Worm (Caenorhabditis elegans) whole organism, late embryonic: Measurements from ENCODE around the gene F38H4.6.

Experiments
- F13H6.1 ChIP-seq: sonication (generic microtip); optimal IDR thresholded peaks from 2 replicates; lab custom pipeline; 2016; ENCODE audit warnings: missing genetic modification characterization, missing compliant biosample characterization
- K02D7.2 ChIP-seq: sonication (generic microtip); optimal IDR thresholded peaks from 2 replicates; lab custom pipeline; 2017; ENCODE audit warnings: mild to moderate bottlenecking, missing genetic modification characterization, missing compliant biosample characterization
- K09A11.1 ChIP-seq: sonication (generic microtip); optimal IDR thresholded peaks from 2 replicates; lab custom pipeline; 2017; ENCODE audit warnings: antibody characterized with exemption, mild to moderate bottlenecking, missing genetic modification characterization, missing compliant biosample characterization; ENCODE audit not compliant: insufficient read depth
- T23F11.4 ChIP-seq: fragments of 200-800 bp; sonication (Bioruptor generic); optimal IDR thresholded peaks from 2 replicates; lab custom pipeline; 2018; ENCODE audit warnings: mild to moderate bottlenecking, missing genetic modification characterization, missing compliant biosample characterization
- ceh-14 ChIP-seq: sonication (generic microtip); optimal IDR thresholded peaks from 2 replicates; lab custom pipeline; 2016; ENCODE audit warnings: missing genotype, missing genetic modification characterization, missing compliant biosample characterization
- ceh-19 ChIP-seq: fragments of 200-800 bp; sonication (Bioruptor generic); optimal IDR thresholded peaks from 2 replicates; lab custom pipeline; 2018; ENCODE audit warnings: mild to moderate bottlenecking, missing genetic modification characterization, missing compliant biosample characterization
- ceh-24 ChIP-seq: sonication (generic microtip); optimal IDR thresholded peaks from 2 replicates; lab custom pipeline; 2016; ENCODE audit warnings: mild to moderate bottlenecking, missing genetic modification characterization, missing compliant biosample characterization
- ceh-30 ChIP-seq: fragments of 150-350 bp; optimal IDR thresholded peaks from 2 replicates; lab custom pipeline; 2014; ENCODE audit warnings: missing biosample characterization, missing genetic modification characterization
- ceh-31 ChIP-seq: sonication (generic microtip); optimal IDR thresholded peaks from 2 replicates; lab custom pipeline; 2016; ENCODE audit warnings: missing genetic modification characterization, missing compliant biosample characterization
- ceh-34 ChIP-seq: sonication (generic microtip); optimal IDR thresholded peaks from 2 replicates; lab custom pipeline; 2016; ENCODE audit warnings: mild to moderate bottlenecking, missing genetic modification characterization, missing compliant biosample characterization
- ceh-45 ChIP-seq: fragments of 200-800 bp; sonication (Bioruptor generic); IDR thresholded peaks from 2 replicates; pipeline ENCODE4 v1.3.6; 2022; ENCODE audit warnings: missing genetic modification reagents, missing genetic modification characterization, missing compliant biosample characterization
- ceh-9 ChIP-seq: sonication (generic microtip); optimal IDR thresholded peaks from 2 replicates; lab custom pipeline; 2016; ENCODE audit warnings: mild to moderate bottlenecking, missing genetic modification characterization, inconsistent platforms, missing compliant biosample characterization
- che-1 ChIP-seq: sonication (generic microtip); optimal IDR thresholded peaks from 2 replicates; lab custom pipeline; 2016; ENCODE audit warnings: mild to moderate bottlenecking, missing genetic modification characterization, missing compliant biosample characterization
- dmd-4 ChIP-seq: sonication (generic microtip); optimal IDR thresholded peaks from 2 replicates; lab custom pipeline; 2016; ENCODE audit warnings: borderline replicate concordance, missing genetic modification characterization, missing compliant biosample characterization
- dve-1 ChIP-seq: sonication (generic microtip); optimal IDR thresholded peaks from 2 replicates; lab custom pipeline; 2017; ENCODE audit warnings: antibody characterized with exemption, mild to moderate bottlenecking, missing genetic modification characterization, missing compliant biosample characterization
- elt-2 ChIP-seq: sonication (generic microtip); optimal IDR thresholded peaks from 2 replicates; lab custom pipeline; 2016; ENCODE audit warnings: missing genetic modification reagents, missing genetic modification characterization, missing compliant biosample characterization
- fax-1 ChIP-seq: sonication (generic microtip); optimal IDR thresholded peaks from 2 replicates; lab custom pipeline; 2016; ENCODE audit warnings: missing genotype, missing genetic modification characterization, missing compliant biosample characterization
- fkh-10 ChIP-seq: fragments of 150-350 bp; optimal IDR thresholded peaks from 2 replicates; lab custom pipeline; 2014; ENCODE audit warnings: missing biosample characterization, missing genetic modification reagents, missing genetic modification characterization
- gmeb-2 ChIP-seq: sonication (generic microtip); optimal IDR thresholded peaks from 2 replicates; lab custom pipeline; 2016; ENCODE audit warnings: missing genetic modification characterization, inconsistent platforms, missing compliant biosample characterization
- hlh-13 ChIP-seq: fragments of 200-800 bp; sonication (Bioruptor generic); optimal IDR thresholded peaks from 2 replicates; lab custom pipeline; 2018; ENCODE audit warnings: mild to moderate bottlenecking, missing genetic modification characterization, missing compliant biosample characterization
- hlh-15 ChIP-seq: sonication (generic microtip); optimal IDR thresholded peaks from 2 replicates; lab custom pipeline; 2016; ENCODE audit warnings: missing genetic modification characterization, missing compliant biosample characterization
- hlh-6 ChIP-seq: sonication (generic microtip); optimal IDR thresholded peaks from 2 replicates; lab custom pipeline; 2016; ENCODE audit warnings: missing genotype, missing genetic modification characterization, missing compliant biosample characterization
- hlh-8 ChIP-seq: sonication (generic microtip); optimal IDR thresholded peaks from 2 replicates; lab custom pipeline; 2016; ENCODE audit warnings: missing genotype, missing genetic modification characterization, missing compliant biosample characterization
- lin-11 ChIP-seq: fragments of 200-800 bp; sonication (Bioruptor generic); optimal IDR thresholded peaks from 2 replicates; lab custom pipeline; 2018; ENCODE audit warnings: mild to moderate bottlenecking, missing genetic modification characterization, missing compliant biosample characterization
- madf-2 ChIP-seq: sonication (generic microtip); optimal IDR thresholded peaks from 2 replicates; lab custom pipeline; 2017; ENCODE audit warnings: missing genetic modification characterization, missing compliant biosample characterization
- mec-3 ChIP-seq: sonication (generic microtip); optimal IDR thresholded peaks from 2 replicates; lab custom pipeline; 2016; ENCODE audit warnings: borderline replicate concordance, missing genetic modification characterization, missing compliant biosample characterization
- nfya-1 ChIP-seq: sonication (generic microtip); optimal IDR thresholded peaks from 2 replicates; lab custom pipeline; 2017; ENCODE audit warnings: missing genetic modification characterization, mild to moderate bottlenecking, missing compliant biosample characterization, antibody characterized with exemption, moderate library complexity
- nhr-11 ChIP-seq: fragments of 150-350 bp; optimal IDR thresholded peaks from 2 replicates; lab custom pipeline; 2014; ENCODE audit warnings: missing biosample characterization, missing genetic modification characterization
- pat-9 ChIP-seq: fragments of 200-800 bp; sonication (Bioruptor generic); optimal IDR thresholded peaks from 2 replicates; lab custom pipeline; 2018; ENCODE audit warnings: mild to moderate bottlenecking, missing genetic modification characterization, moderate library complexity, missing compliant biosample characterization
- pax-1 ChIP-seq: fragments of 150-350 bp; optimal IDR thresholded peaks from 2 replicates; lab custom pipeline; 2014; ENCODE audit warnings: missing biosample characterization, missing genetic modification characterization
- pha-2 ChIP-seq: sonication (generic microtip); optimal IDR thresholded peaks from 2 replicates; lab custom pipeline; 2017; ENCODE audit warnings: mild to moderate bottlenecking, missing genetic modification characterization, missing compliant biosample characterization
- pha-4 ChIP-seq: fragments of 150-350 bp; optimal IDR thresholded peaks from 2 replicates; lab custom pipeline; 2018; ENCODE audit warnings: missing biosample characterization, missing genetic modification reagents, missing genetic modification characterization
- pqm-1 ChIP-seq: sonication (generic microtip); optimal IDR thresholded peaks from 2 replicates; lab custom pipeline; 2016; ENCODE audit warnings: missing genetic modification characterization, missing compliant biosample characterization
- ref-2 ChIP-seq: sonication (generic microtip); optimal IDR thresholded peaks from 2 replicates; lab custom pipeline; 2016; ENCODE audit warnings: missing genetic modification characterization, missing compliant biosample characterization
- rnt-1 ChIP-seq: sonication (generic microtip); optimal IDR thresholded peaks from 2 replicates; lab custom pipeline; 2016; ENCODE audit warnings: missing genetic modification characterization, missing compliant biosample characterization
- sdc-2 ChIP-seq: sonication (generic microtip); optimal IDR thresholded peaks from 2 replicates; lab custom pipeline; 2016; ENCODE audit warnings: missing genotype, missing genetic modification characterization, missing compliant biosample characterization
- sox-2 ChIP-seq: fragments of 200-800 bp; sonication (Bioruptor generic); IDR thresholded peaks from 2 replicates; pipeline ENCODE4 v1.3.6; 2022; ENCODE audit warnings: missing genetic modification reagents, missing genetic modification characterization, missing compliant biosample characterization
- sox-4 ChIP-seq: sonication (generic microtip); optimal IDR thresholded peaks from 2 replicates; lab custom pipeline; 2017; ENCODE audit warnings: mild to moderate bottlenecking, missing genetic modification characterization, inconsistent platforms, missing compliant biosample characterization
- syd-9 ChIP-seq: sonication (generic microtip); optimal IDR thresholded peaks from 2 replicates; lab custom pipeline; 2016; ENCODE audit warnings: mild to moderate bottlenecking, missing genetic modification characterization, moderate library complexity, missing compliant biosample characterization
- tbx-7 ChIP-seq: sonication (generic microtip); optimal IDR thresholded peaks from 2 replicates; lab custom pipeline; 2016; ENCODE audit warnings: missing genotype, missing genetic modification characterization, missing compliant biosample characterization
- ttx-3 ChIP-seq: sonication (generic microtip); optimal IDR thresholded peaks from 2 replicates; lab custom pipeline; 2016; ENCODE audit warnings: missing genetic modification reagents, missing genetic modification characterization, missing compliant biosample characterization
- unc-3 ChIP-seq, 2 experiments: fragments of 200-800 bp in 1 of 2; sonication (Bioruptor generic) in 1 of 2; sonication (generic microtip) in 1 of 2; conservative IDR thresholded peaks in 1 of 2; optimal IDR thresholded peaks in 1 of 2; 2 replicates each; pipeline versions ENCODE4 v1.3.6 to Lab custom; 2016 to 2022; ENCODE audit warnings: missing compliant biosample characterization in 2 of 2, missing genetic modification characterization in 2 of 2, missing genetic modification reagents in 1 of 2
- unc-42 ChIP-seq: sonication (generic microtip); optimal IDR thresholded peaks from 2 replicates; lab custom pipeline; 2016; ENCODE audit warnings: missing genotype, missing genetic modification characterization, missing compliant biosample characterization
- unc-55 ChIP-seq: sonication (generic microtip); optimal IDR thresholded peaks from 2 replicates; lab custom pipeline; 2017; ENCODE audit warnings: missing biosample characterization, missing genetic modification reagents, missing genetic modification characterization
- zip-5 ChIP-seq: sonication (generic microtip); optimal IDR thresholded peaks from 2 replicates; lab custom pipeline; 2016; ENCODE audit warnings: missing genetic modification characterization, missing compliant biosample characterization
- ztf-16 ChIP-seq: sonication (generic microtip); optimal IDR thresholded peaks from 2 replicates; lab custom pipeline; 2017; ENCODE audit warnings: missing genetic modification characterization, missing compliant biosample characterization

The F38H4.6 gene

ce11 chrIV:11859995-11860605 is 12.4 kb upstream of the F38H4.6 start, which contains the start of gene mob-1:
TSS of gene mob-1 (plus strand) at chrIV:11860555.
- TF ChIP-seq K09A11.1 (tag; lab: Kevin White, UChicago) (no peak), syd-9 (tag; lab: Kevin White, UChicago) (no peak), fkh-10 (GFP tag; lab: Kevin White, UChicago) (no peak), unc-42 (tag; lab: Kevin White, UChicago) (no peak), sdc-2 (no peak), ceh-24 (tag; lab: Kevin White, UChicago) (no peak)

- TF ChIP-seq ref-2 (tag; lab: Kevin White, UChicago): no peak
- no peak for TF ChIP-seq nfya-1 (tag; lab: Kevin White, UChicago)
- TF ChIP-seq ceh-9: no peak
- no peak for TF ChIP-seq F13H6.1 (tag; lab: Kevin White, UChicago)
- TF ChIP-seq lin-11: no peak
- no peak for TF ChIP-seq ceh-19 (GFP tag; lab: Kevin White, UChicago)
- no peak for TF ChIP-seq ceh-34 (tag; lab: Kevin White, UChicago)
- TF ChIP-seq rnt-1 (tag; lab: Kevin White, UChicago): no peak
- TF ChIP-seq ceh-30: no peak
- TF ChIP-seq hlh-8 (tag; lab: Kevin White, UChicago): no peak
- no peak for TF ChIP-seq pha-2
- no peak for TF ChIP-seq unc-3 (GFP tag; conservative IDR thresholded peaks at IDR 0.05; lab: Robert Waterston, UW)
- TF ChIP-seq unc-3 (tag; optimal IDR thresholded peaks at IDR 0.05; lab: Kevin White, UChicago): no peak
- no peak for TF ChIP-seq hlh-15 (tag; lab: Kevin White, UChicago)
- no peak for TF ChIP-seq fkh-10 (GFP tag; lab: Kevin White, UChicago)
Measured at ce11 chrIV:11858142-11858541, 10.5 kb upstream of the F38H4.6 start, which contains the start of gene let-92. TSS of gene let-92 (plus strand) at chrIV:11858442.

ce11 chrIV:11857159-11857565 is 9.5 kb upstream of the F38H4.6 start:
- TF ChIP-seq ztf-16 (tag; lab: Kevin White, UChicago) (no peak), dmd-4 (tag; lab: Kevin White, UChicago) (peak; percentile 47), unc-3 (GFP tag; conservative IDR thresholded peaks at IDR 0.05; lab: Robert Waterston, UW) (no peak), unc-3 (tag; optimal IDR thresholded peaks at IDR 0.05; lab: Kevin White, UChicago) (no peak), fax-1 (tag; lab: Kevin White, UChicago) (peak; percentile 42), elt-2 (tag; lab: Kevin White, UChicago) (peak; percentile 8), pqm-1 (tag; lab: Kevin White, UChicago) (no peak), T23F11.4 (GFP tag; lab: Kevin White, UChicago) (peak; percentile 7), ceh-24 (tag; lab: Kevin White, UChicago) (no peak), ceh-45 (GFP tag; lab: Robert Waterston, UW) (no peak), hlh-6 (tag; lab: Kevin White, UChicago) (peak; percentile 44), nfya-1 (tag; lab: Kevin White, UChicago) (peak; percentile 98), gmeb-2 (no peak), madf-2 (tag; lab: Kevin White, UChicago) (no peak), tbx-7 (tag; lab: Kevin White, UChicago) (no peak), pax-1 (tag; lab: Kevin White, UChicago) (no peak), dve-1 (peak; percentile 61), hlh-13 (GFP tag; lab: Kevin White, UChicago) (no peak), unc-42 (tag; lab: Kevin White, UChicago) (peak; percentile 76), che-1 (tag; lab: Kevin White, UChicago) (no peak), pha-4 (tag; lab: Kevin White, UChicago) (no peak), unc-55 (GFP tag; lab: Kevin White, UChicago) (peak; percentile 93), ceh-31 (tag; lab: Kevin White, UChicago) (peak; percentile 67), mec-3 (tag; lab: Kevin White, UChicago) (no peak), ttx-3 (tag; lab: Kevin White, UChicago) (no peak), zip-5 (tag; lab: Kevin White, UChicago) (no peak), K09A11.1 (tag; lab: Kevin White, UChicago) (peak; percentile 6), fkh-10 (GFP tag; lab: Kevin White, UChicago) (no peak), ceh-14 (tag; lab: Kevin White, UChicago) (peak; percentile 36), K02D7.2 (tag; lab: Kevin White, UChicago) (no peak), ceh-9 (no peak), sox-4 (tag; lab: Kevin White, UChicago) (peak; percentile 5), pat-9 (peak; percentile 47), sox-2 (GFP tag; lab: Robert Waterston, UW) (no peak), lin-11 (no peak), pha-2 (no peak), nhr-11 (tag; lab: Kevin White, UChicago) (no peak)
